Worm (Caenorhabditis elegans) whole organism, mixed stage, embryonic: ENCODE data around the gene cyld-1.

ENCODE experiments used
- M03D4.4 ChIP-seq: sonication (generic microtip); optimal IDR thresholded peaks from 2 replicates; lab custom pipeline; 2017; ENCODE audit warnings: mild to moderate bottlenecking, missing genetic modification characterization, missing compliant biosample characterization
- bed-3 ChIP-seq: fragments of 200-800 bp; sonication (Bioruptor generic); optimal IDR thresholded peaks from 3 replicates; lab custom pipeline; 2018; ENCODE audit warnings: mild to moderate bottlenecking, missing genetic modification characterization, moderate library complexity, missing compliant biosample characterization
- blmp-1 ChIP-seq: fragments of 150-350 bp; optimal IDR thresholded peaks from 2 replicates; lab custom pipeline; 2014; ENCODE audit warnings: missing biosample characterization, missing genetic modification characterization
- ceh-39 ChIP-seq: fragments of 150-350 bp; optimal IDR thresholded peaks from 2 replicates; lab custom pipeline; 2014; ENCODE audit warnings: missing biosample characterization, missing genetic modification characterization
- ceh-43 ChIP-seq: fragments of 200-800 bp; sonication (Bioruptor generic); optimal IDR thresholded peaks from 2 replicates; lab custom pipeline; 2018; ENCODE audit warnings: mild to moderate bottlenecking, missing genetic modification characterization, moderate library complexity, missing compliant biosample characterization
- ceh-83 ChIP-seq: fragments of 200-800 bp; sonication (Bioruptor generic); optimal IDR thresholded peaks from 2 replicates; lab custom pipeline; 2018; ENCODE audit warnings: mild to moderate bottlenecking, missing genetic modification characterization, missing compliant biosample characterization
- ces-1 ChIP-seq: fragments of 150-350 bp; optimal IDR thresholded peaks from 2 replicates; lab custom pipeline; 2014; ENCODE audit warnings: missing biosample characterization, missing genetic modification reagents, missing genetic modification characterization
- cnd-1 ChIP-seq: fragments of 200-800 bp; sonication (Bioruptor generic); optimal IDR thresholded peaks from 2 replicates; lab custom pipeline; 2018; ENCODE audit warnings: mild to moderate bottlenecking, missing genetic modification characterization, missing compliant biosample characterization
- drap-1 ChIP-seq: fragments of 200-800 bp; sonication (Bioruptor generic); optimal IDR thresholded peaks from 3 replicates; lab custom pipeline; 2018; ENCODE audit warnings: mild to moderate bottlenecking, missing genetic modification characterization, missing compliant biosample characterization
- elt-1 ChIP-seq: sonication (generic microtip); optimal IDR thresholded peaks from 2 replicates; lab custom pipeline; 2017; ENCODE audit warnings: missing genetic modification characterization, mild to moderate bottlenecking, missing compliant biosample characterization, antibody characterized with exemption, moderate library complexity, borderline replicate concordance; ENCODE audit not compliant: insufficient read depth
- elt-3 ChIP-seq: fragments of 150-350 bp; optimal IDR thresholded peaks from 2 replicates; lab custom pipeline; 2014; ENCODE audit warnings: missing biosample characterization, missing genetic modification characterization
- flh-1 ChIP-seq: fragments of 200-800 bp; sonication (Bioruptor generic); optimal IDR thresholded peaks from 2 replicates; lab custom pipeline; 2018; ENCODE audit warnings: mild to moderate bottlenecking, missing genetic modification characterization, moderate library complexity, missing compliant biosample characterization
- ham-2 ChIP-seq: fragments of 200-800 bp; sonication (Bioruptor generic); optimal IDR thresholded peaks from 2 replicates; lab custom pipeline; 2018; ENCODE audit warnings: mild to moderate bottlenecking, missing genetic modification characterization, missing compliant biosample characterization
- hlh-1 ChIP-seq: fragments of 150-350 bp; optimal IDR thresholded peaks from 2 replicates; lab custom pipeline; 2014; ENCODE audit warnings: missing biosample characterization, missing genetic modification reagents, missing genetic modification characterization
- lin-13 ChIP-seq: fragments of 150-350 bp; optimal IDR thresholded peaks from 2 replicates; lab custom pipeline; 2014; ENCODE audit warnings: missing biosample characterization, missing genetic modification characterization
- lin-32 ChIP-seq: fragments of 200-800 bp; sonication (Bioruptor generic); optimal IDR thresholded peaks from 2 replicates; lab custom pipeline; 2018; ENCODE audit warnings: mild to moderate bottlenecking, missing genetic modification characterization, missing compliant biosample characterization
- lsy-2 ChIP-seq: fragments of 150-350 bp; optimal IDR thresholded peaks from 2 replicates; lab custom pipeline; 2014; ENCODE audit warnings: missing biosample characterization, missing genetic modification characterization
- mab-5 ChIP-seq: fragments of 150-350 bp; optimal IDR thresholded peaks from 2 replicates; lab custom pipeline; 2014; ENCODE audit warnings: missing biosample characterization, missing genetic modification characterization
- mep-1 ChIP-seq: fragments of 150-350 bp; optimal IDR thresholded peaks from 2 replicates; lab custom pipeline; 2017; ENCODE audit warnings: missing biosample characterization, missing genetic modification reagents, missing genetic modification characterization, inconsistent platforms
- mls-2 ChIP-seq: sonication (generic microtip); optimal IDR thresholded peaks from 2 replicates; lab custom pipeline; 2016; ENCODE audit warnings: mild to moderate bottlenecking, missing genetic modification characterization, moderate library complexity, missing compliant biosample characterization
- nhr-12 ChIP-seq: fragments of 150-350 bp; optimal IDR thresholded peaks from 2 replicates; lab custom pipeline; 2014; ENCODE audit warnings: missing biosample characterization, missing genetic modification characterization
- nhr-2 ChIP-seq: fragments of 150-350 bp; optimal IDR thresholded peaks from 2 replicates; lab custom pipeline; 2014; ENCODE audit warnings: missing biosample characterization, missing genetic modification characterization
- nhr-237 ChIP-seq: fragments of 150-350 bp; optimal IDR thresholded peaks from 2 replicates; lab custom pipeline; 2014; ENCODE audit warnings: missing biosample characterization, missing genetic modification characterization
- nhr-28 ChIP-seq: fragments of 150-350 bp; optimal IDR thresholded peaks from 2 replicates; lab custom pipeline; 2014; ENCODE audit warnings: missing biosample characterization, missing genetic modification characterization
- nhr-76 ChIP-seq: sonication (generic microtip); optimal IDR thresholded peaks from 2 replicates; lab custom pipeline; 2017; ENCODE audit warnings: missing biosample characterization, missing genetic modification characterization
- pha-4 ChIP-seq: fragments of 150-350 bp; optimal IDR thresholded peaks from 2 replicates; lab custom pipeline; 2018; ENCODE audit warnings: missing biosample characterization, missing genetic modification reagents, missing genetic modification characterization
- sem-2 ChIP-seq: fragments of 200-800 bp; sonication (Bioruptor generic); optimal IDR thresholded peaks from 2 replicates; lab custom pipeline; 2018; ENCODE audit warnings: mild to moderate bottlenecking, missing genetic modification characterization, missing compliant biosample characterization
- snpc-4 ChIP-seq: fragments of 150-350 bp; optimal IDR thresholded peaks from 2 replicates; lab custom pipeline; 2014; ENCODE audit warnings: missing biosample characterization, missing genetic modification characterization
- sptf-1 ChIP-seq: sonication (generic microtip); optimal IDR thresholded peaks from 2 replicates; lab custom pipeline; 2017; ENCODE audit warnings: mild to moderate bottlenecking, missing genetic modification characterization, moderate library complexity, missing compliant biosample characterization
- tbx-8 ChIP-seq: fragments of 200-800 bp; sonication (Bioruptor generic); optimal IDR thresholded peaks from 2 replicates; lab custom pipeline; 2018; ENCODE audit warnings: mild to moderate bottlenecking, missing genetic modification characterization, moderate library complexity, missing compliant biosample characterization
- unc-120 ChIP-seq: sonication (generic microtip); optimal IDR thresholded peaks from 2 replicates; lab custom pipeline; 2017; ENCODE audit warnings: missing genetic modification characterization, missing compliant biosample characterization; ENCODE audit not compliant: poor library complexity, severe bottlenecking
- unc-39 ChIP-seq: fragments of 150-350 bp; optimal IDR thresholded peaks from 2 replicates; lab custom pipeline; 2014; ENCODE audit warnings: missing biosample characterization, missing genetic modification characterization
- unc-62 ChIP-seq: fragments of 150-350 bp; optimal IDR thresholded peaks from 2 replicates; lab custom pipeline; 2014; ENCODE audit warnings: missing biosample characterization, missing genetic modification reagents, missing genetic modification characterization
- zip-8 ChIP-seq: fragments of 150-350 bp; optimal IDR thresholded peaks from 2 replicates; lab custom pipeline; 2014; ENCODE audit warnings: missing biosample characterization, missing genetic modification characterization
- ztf-11 ChIP-seq: fragments of 150-350 bp; optimal IDR thresholded peaks from 2 replicates; lab custom pipeline; 2014; ENCODE audit warnings: missing biosample characterization, missing genetic modification characterization

Gene cyld-1

DNA sequence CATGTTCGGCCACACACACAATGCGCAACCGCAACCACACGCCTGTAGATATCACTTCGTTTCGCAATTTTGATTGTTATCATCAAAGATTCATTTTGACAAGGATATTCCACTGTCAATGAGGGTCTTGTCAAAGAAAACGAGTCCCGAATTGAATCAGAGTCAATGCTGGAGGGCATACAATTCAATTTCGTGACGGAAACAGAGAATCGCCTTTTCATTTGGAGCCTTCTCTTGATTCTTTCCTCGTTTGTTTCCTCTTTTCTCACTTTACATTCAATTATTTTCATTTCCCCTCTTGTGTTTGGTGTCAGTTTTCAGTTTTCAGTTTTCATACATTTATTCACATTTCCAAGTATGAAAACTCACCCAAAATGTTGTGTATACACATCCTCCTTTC is 43.1 kb downstream of the cyld-1 start:
- TF ChIP-seq flh-1 (GFP tag; lab: Kevin White, UChicago): no peak
- TF ChIP-seq snpc-4 (tag; lab: Kevin White, UChicago): no peak
- no peak for TF ChIP-seq elt-3 (tag; lab: Kevin White, UChicago)
- no peak for TF ChIP-seq cnd-1 (tag; lab: Kevin White, UChicago)
- peak; percentile 94 for TF ChIP-seq ces-1 (GFP tag; lab: Kevin White, UChicago)
- no peak for TF ChIP-seq nhr-76 (tag; lab: Kevin White, UChicago)

- TF ChIP-seq M03D4.4 (tag; lab: Kevin White, UChicago): no peak
- TF ChIP-seq ceh-43 (GFP tag; lab: Kevin White, UChicago): no peak
- TF ChIP-seq cnd-1 (tag; lab: Kevin White, UChicago): no peak
- peak; percentile 69 for TF ChIP-seq lsy-2
- no peak for TF ChIP-seq elt-1 (tag; lab: Kevin White, UChicago)
These were observed 48.0 kb downstream of the cyld-1 start for ce11 chrIII:9862469-9862868.

- no peak for TF ChIP-seq lsy-2
- TF ChIP-seq cnd-1 (tag; lab: Kevin White, UChicago): peak; percentile 89
- TF ChIP-seq lin-32 (GFP tag; lab: Kevin White, UChicago): peak; percentile 89
- TF ChIP-seq nhr-12: no peak
- peak; percentile 63 for TF ChIP-seq tbx-8 (GFP tag; lab: Kevin White, UChicago)
- TF ChIP-seq snpc-4 (tag; lab: Kevin White, UChicago): no peak
- TF ChIP-seq flh-1 (GFP tag; lab: Kevin White, UChicago): peak; percentile 65
- TF ChIP-seq ceh-43 (GFP tag; lab: Kevin White, UChicago): peak; percentile 85
- peak; percentile 23 for TF ChIP-seq lin-13 (tag; lab: Kevin White, UChicago)
- peak; percentile 45 for TF ChIP-seq ces-1 (GFP tag; lab: Kevin White, UChicago)
- peak; percentile 28 for TF ChIP-seq nhr-28 (tag; lab: Kevin White, UChicago)
- no peak for TF ChIP-seq mab-5 (tag; lab: Kevin White, UChicago)
- peak; percentile 93 for TF ChIP-seq drap-1 (GFP tag; lab: Kevin White, UChicago)
- TF ChIP-seq mep-1: peak; percentile 53
- TF ChIP-seq mls-2 (tag; lab: Kevin White, UChicago): peak; percentile 94
- no peak for TF ChIP-seq elt-3 (tag; lab: Kevin White, UChicago)
- TF ChIP-seq unc-120 (tag; lab: Kevin White, UChicago): peak; percentile 82
- TF ChIP-seq nhr-76 (tag; lab: Kevin White, UChicago): no peak
- TF ChIP-seq ztf-11 (tag; lab: Kevin White, UChicago): no peak
- peak; percentile 80 for TF ChIP-seq bed-3 (GFP tag; lab: Kevin White, UChicago)
- TF ChIP-seq ceh-83 (GFP tag; lab: Kevin White, UChicago): peak; percentile 84
- TF ChIP-seq nhr-2 (tag; lab: Kevin White, UChicago): no peak
- TF ChIP-seq hlh-1 (tag; lab: Kevin White, UChicago): peak; percentile 26
- no peak for TF ChIP-seq zip-8
- TF ChIP-seq elt-1 (tag; lab: Kevin White, UChicago): no peak
- peak; percentile 32 for TF ChIP-seq unc-62 (GFP tag; lab: Kevin White, UChicago)
- peak; percentile 71 for TF ChIP-seq sem-2 (GFP tag; lab: Kevin White, UChicago)
- peak; percentile 56 for TF ChIP-seq ham-2
- TF ChIP-seq unc-39 (tag; lab: Kevin White, UChicago): no peak
- TF ChIP-seq sptf-1 (tag; lab: Kevin White, UChicago): peak; percentile 90
- peak; percentile 36 for TF ChIP-seq pha-4 (tag; lab: Kevin White, UChicago)
- TF ChIP-seq M03D4.4 (tag; lab: Kevin White, UChicago): peak; percentile 83
- no peak for TF ChIP-seq nhr-237
- no peak for TF ChIP-seq blmp-1
- no peak for TF ChIP-seq ceh-39
- TF ChIP-seq, all 35 proteins: peak for 21
These were observed 48.8 kb downstream of the cyld-1 start for ce11 chrIII:9861470-9862342.
